Worm (Caenorhabditis elegans) whole organism, L4/young adult: ENCODE results near the gene hlh-34.

Experiments
- W03F9.2 ChIP-seq: fragments of 150-350 bp; optimal IDR thresholded peaks from 2 replicates; lab custom pipeline; 2014; ENCODE audit warnings: missing biosample characterization, missing genetic modification characterization
- dao-5 ChIP-seq: sonication (generic microtip); optimal IDR thresholded peaks from 2 replicates; lab custom pipeline; 2016; ENCODE audit warnings: missing genotype, missing genetic modification characterization, moderate library complexity, missing compliant biosample characterization
- him-1 ChIP-seq: sonication (generic microtip); optimal IDR thresholded peaks from 2 replicates; lab custom pipeline; 2016; ENCODE audit warnings: missing genotype, missing genetic modification reagents, missing genetic modification characterization, missing compliant biosample characterization

DNA sequence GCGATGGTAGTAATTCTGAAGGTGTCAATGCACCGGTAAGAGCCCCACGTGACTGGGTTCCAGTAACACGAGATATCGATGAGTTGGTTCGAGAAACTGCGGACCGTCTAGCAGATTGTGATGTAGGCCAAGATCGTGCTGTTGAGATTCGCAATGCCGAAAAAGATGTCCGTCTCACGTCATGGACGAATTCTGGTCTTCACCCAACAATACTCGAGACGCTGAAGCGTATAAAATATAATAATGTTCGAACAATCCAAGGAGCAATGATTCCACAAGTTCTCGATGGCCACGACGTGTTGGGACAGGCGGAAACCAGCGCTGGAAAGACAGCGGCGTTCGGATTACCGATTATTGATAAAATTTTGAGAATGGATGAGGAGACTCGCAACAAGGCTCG lies 40.7 kb downstream of the hlh-34 start:
- TF ChIP-seq him-1 (no peak), dao-5 (tag; lab: Kevin White, UChicago) (no peak), W03F9.2 (tag; lab: Kevin White, UChicago) (no peak)
